Worm (Caenorhabditis elegans): ENCODE data around the gene srw-36.
A peak's percentile ranks its signal among the peaks of the same experiment; 100 is the strongest.

srw-36 gene

ce11 chrV:16682886-16683285, at the start of gene srw-36:
TSS of gene srw-36 (plus strand) at chrV:16683186.
- TF ChIP-seq hrde-1 (tag; optimal IDR thresholded peaks at IDR 0.05; ENCODE audit: borderline replicate concordance), result no peak
- TF ChIP-seq let-607 (tag; optimal IDR thresholded peaks at IDR 0.05), result no peak
- TF ChIP-seq athp-1 (tag; optimal IDR thresholded peaks at IDR 0.05), result no peak
- no peak for TF ChIP-seq cebp-2 (GFP tag; IDR thresholded peaks at IDR 0.05)

- no peak for TF ChIP-seq ztf-6 (GFP tag; IDR thresholded peaks at IDR 0.05)
- no peak for TF ChIP-seq ceh-40 (GFP tag; IDR thresholded peaks at IDR 0.05)
- TF ChIP-seq F10E7.11 (tag; optimal IDR thresholded peaks at IDR 0.05), result no peak
- no peak for TF ChIP-seq Y95B8A.8 (GFP tag; IDR thresholded peaks at IDR 0.05)
- TF ChIP-seq ztf-26 (tag; optimal IDR thresholded peaks at IDR 0.05), result no peak
- TF ChIP-seq B0336.3 (GFP tag; IDR thresholded peaks at IDR 0.05), result no peak
- no peak for TF ChIP-seq unc-130 (GFP tag; optimal IDR thresholded peaks at IDR 0.05)
- TF ChIP-seq K12H6.12 (tag; optimal IDR thresholded peaks at IDR 0.05), result no peak
- no peak for TF ChIP-seq ztf-18 (tag; optimal IDR thresholded peaks at IDR 0.05)
These were observed 47.1 kb upstream of the srw-36 start, which contains the start of gene mltn-11 for ce11 chrV:16635911-16636310. TSS of gene mltn-11 (plus strand) at chrV:16636186.

- TF ChIP-seq unc-62 (GFP tag; optimal IDR thresholded peaks at IDR 0.05), result no peak
- TF ChIP-seq hlh-12 (tag; optimal IDR thresholded peaks at IDR 0.05), result no peak
- TF ChIP-seq lsy-27 (tag; optimal IDR thresholded peaks at IDR 0.05; ENCODE audit: borderline replicate concordance, insufficient read depth), result no peak
- TF ChIP-seq F39B2.1 (GFP tag; IDR thresholded peaks at IDR 0.05), result no peak
- no peak for TF ChIP-seq dpl-1 (GFP tag; optimal IDR thresholded peaks at IDR 0.05)
- no peak for TF ChIP-seq K11D2.4 (GFP tag; IDR thresholded peaks at IDR 0.05)
- no peak for TF ChIP-seq hmg-1.2 (GFP tag; IDR thresholded peaks at IDR 0.05)
These were observed 44.8 kb upstream of the srw-36 start, which contains the start of gene srw-76 for ce11 chrV:16638204-16638603. TSS of gene srw-76 (minus strand) at chrV:16638304.

- no peak for TF ChIP-seq Y79H2A.3 (GFP tag; conservative IDR thresholded peaks at IDR 0.05)
- 0 out of 2 replicates have a peak, but pooled peaks have one; percentile 77 for TF ChIP-seq cebp-2 (GFP tag; IDR thresholded peaks at IDR 0.05)
- TF ChIP-seq bed-2 (GFP tag; IDR thresholded peaks at IDR 0.05), result no peak
- TF ChIP-seq nfya-1 (tag; optimal IDR thresholded peaks at IDR 0.05; ENCODE audit: borderline replicate concordance, insufficient read depth), result no peak
- TF ChIP-seq pha-4 (tag; optimal IDR thresholded peaks at IDR 0.05), result no peak
- TF ChIP-seq zim-3 (tag; optimal IDR thresholded peaks at IDR 0.05), result no peak
- no peak for TF ChIP-seq Y53F4B.3 (GFP tag; IDR thresholded peaks at IDR 0.05)
- no peak for TF ChIP-seq F57C9.4 (tag; optimal IDR thresholded peaks at IDR 0.05)
- no peak for TF ChIP-seq tlf-1 (GFP tag; optimal IDR thresholded peaks at IDR 0.05)
- no peak for TF ChIP-seq F10E7.11 (tag; optimal IDR thresholded peaks at IDR 0.05)
- TF ChIP-seq ztf-6 (GFP tag; IDR thresholded peaks at IDR 0.05), result no peak
- no peak for TF ChIP-seq attf-3 (GFP tag; conservative IDR thresholded peaks at IDR 0.05)
- no peak for TF ChIP-seq F57A8.1 (GFP tag; optimal IDR thresholded peaks at IDR 0.05)
- peak; percentile 64 for TF ChIP-seq nhr-90 (tag; optimal IDR thresholded peaks at IDR 0.05)
- TF ChIP-seq hrde-1 (tag; optimal IDR thresholded peaks at IDR 0.05; ENCODE audit: borderline replicate concordance), result peak; percentile 22
- TF ChIP-seq F52B5.7 (tag; optimal IDR thresholded peaks at IDR 0.05), result no peak
- TF ChIP-seq ceh-100 (GFP tag; IDR thresholded peaks at IDR 0.05), result no peak
- TF ChIP-seq ceh-79 (tag; optimal IDR thresholded peaks at IDR 0.05), result no peak
- TF ChIP-seq gei-17 (GFP tag; optimal IDR thresholded peaks at IDR 0.05), result no peak
- no peak for TF ChIP-seq ceh-27 (GFP tag; optimal IDR thresholded peaks at IDR 0.05)
- no peak for TF ChIP-seq F22D6.2 (tag; optimal IDR thresholded peaks at IDR 0.05)
- peak; percentile 46 for TF ChIP-seq ztf-18 (tag; optimal IDR thresholded peaks at IDR 0.05)
- 0 out of 2 replicates have a peak, but pooled peaks have one; percentile 53 for TF ChIP-seq pbrm-1 (GFP tag; IDR thresholded peaks at IDR 0.05)
- no peak for TF ChIP-seq nfya-2 (GFP tag; IDR thresholded peaks at IDR 0.05)
- peak; percentile 25 for TF ChIP-seq mxl-1 (tag; optimal IDR thresholded peaks at IDR 0.05)
- TF ChIP-seq Y67H2A.10 (GFP tag; conservative IDR thresholded peaks at IDR 0.05), result no peak
- no peak for TF ChIP-seq ccch-3 (GFP tag; optimal IDR thresholded peaks at IDR 0.05)
- TF ChIP-seq C06A6.2 (GFP tag; conservative IDR thresholded peaks at IDR 0.05), result no peak
- no peak for TF ChIP-seq lir-1 (GFP tag; conservative IDR thresholded peaks at IDR 0.05)
These were observed 42.6 kb upstream of the srw-36 start for ce11 chrV:16640366-16640765.
